Worm (Caenorhabditis elegans): ENCODE measurements around the gene ipla-1.

Gene ipla-1

DNA sequence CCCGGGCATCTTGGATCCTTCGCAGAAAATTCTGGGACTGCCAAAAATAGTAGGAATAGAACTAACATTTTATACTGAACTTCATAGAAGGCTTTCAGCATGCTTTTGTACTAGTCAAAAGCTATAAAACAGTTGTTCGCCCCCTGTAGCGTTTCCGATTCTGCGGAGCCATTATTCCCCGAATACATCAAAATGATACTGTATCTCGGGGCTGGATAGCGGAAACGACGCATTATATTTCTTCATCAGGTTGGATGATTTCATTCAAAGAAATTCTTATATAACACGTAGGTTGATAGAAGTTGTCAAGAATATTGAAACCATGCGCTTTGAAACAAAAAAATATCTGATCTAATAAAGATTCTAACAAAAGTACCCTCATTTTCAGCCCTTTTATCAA lies 16.8 kb upstream of the ipla-1 start, which contains the start of gene clec-137:
Gene clec-137 (minus strand): TSS at position 101 of the 400 bp plus-strand sequence.
- TF ChIP-seq bed-3 (GFP tag; optimal IDR thresholded peaks at IDR 0.05): no peak
- TF ChIP-seq mep-1 (tag; optimal IDR thresholded peaks at IDR 0.05): no peak
- no peak for TF ChIP-seq unc-62 (GFP tag; optimal IDR thresholded peaks at IDR 0.05)
- no peak for TF ChIP-seq lsy-2 (tag; optimal IDR thresholded peaks at IDR 0.05)
- no peak for TF ChIP-seq ceh-83 (GFP tag; optimal IDR thresholded peaks at IDR 0.05)
- TF ChIP-seq flh-1 (GFP tag; optimal IDR thresholded peaks at IDR 0.05): no peak
- no peak for TF ChIP-seq elt-1 (tag; optimal IDR thresholded peaks at IDR 0.05; ENCODE audit: borderline replicate concordance, insufficient read depth)
- TF ChIP-seq cnd-1 (tag; optimal IDR thresholded peaks at IDR 0.05): no peak
- TF ChIP-seq tbx-8 (GFP tag; optimal IDR thresholded peaks at IDR 0.05): no peak
- TF ChIP-seq unc-39 (tag; optimal IDR thresholded peaks at IDR 0.05): no peak

- TF ChIP-seq nhr-12 (tag; optimal IDR thresholded peaks at IDR 0.05) (no peak), ztf-11 (tag; optimal IDR thresholded peaks at IDR 0.05) (no peak)
These were observed 15.3 kb upstream of the ipla-1 start, which contains the start of gene clec-136 for ce11 chrII:4616443-4616842. Gene clec-136 (minus strand): TSS chrII:4616543.

ce11 chrII:4612694-4613093 lies 11.5 kb upstream of the ipla-1 start, which contains the start of gene pqn-35:
Gene pqn-35 (plus strand): TSS chrII:4612994.
- no peak for TF ChIP-seq elt-3 (tag; optimal IDR thresholded peaks at IDR 0.05)
- TF ChIP-seq lin-32 (GFP tag; optimal IDR thresholded peaks at IDR 0.05): no peak
- no peak for TF ChIP-seq ham-2 (GFP tag; optimal IDR thresholded peaks at IDR 0.05)
- no peak for TF ChIP-seq hlh-1 (tag; optimal IDR thresholded peaks at IDR 0.05)
- TF ChIP-seq sptf-1 (tag; optimal IDR thresholded peaks at IDR 0.05): no peak
- TF ChIP-seq lsy-2 (tag; optimal IDR thresholded peaks at IDR 0.05): no peak
- no peak for TF ChIP-seq cnd-1 (tag; optimal IDR thresholded peaks at IDR 0.05)
- TF ChIP-seq unc-39 (tag; optimal IDR thresholded peaks at IDR 0.05): no peak
- no peak for TF ChIP-seq blmp-1 (tag; optimal IDR thresholded peaks at IDR 0.05)
- TF ChIP-seq ceh-83 (GFP tag; optimal IDR thresholded peaks at IDR 0.05): no peak
- no peak for TF ChIP-seq mls-2 (tag; optimal IDR thresholded peaks at IDR 0.05)
- no peak for TF ChIP-seq nhr-76 (tag; optimal IDR thresholded peaks at IDR 0.05)
- TF ChIP-seq nhr-12 (tag; optimal IDR thresholded peaks at IDR 0.05): no peak
- no peak for TF ChIP-seq unc-62 (GFP tag; optimal IDR thresholded peaks at IDR 0.05)
- no peak for TF ChIP-seq ces-1 (GFP tag; optimal IDR thresholded peaks at IDR 0.05)
- no peak for TF ChIP-seq nhr-28 (tag; optimal IDR thresholded peaks at IDR 0.05)
- TF ChIP-seq pha-4 (tag; optimal IDR thresholded peaks at IDR 0.05): no peak
- TF ChIP-seq mep-1 (tag; optimal IDR thresholded peaks at IDR 0.05): no peak

ce11 chrII:4608073-4608472 lies 6.9 kb upstream of the ipla-1 start, which contains the start of gene F35D11.3:
Gene F35D11.3 (plus strand): TSS chrII:4608372.
- TF ChIP-seq ztf-11 (tag; optimal IDR thresholded peaks at IDR 0.05): no peak
- TF ChIP-seq sem-2 (GFP tag; optimal IDR thresholded peaks at IDR 0.05): no peak
- TF ChIP-seq snpc-4 (tag; optimal IDR thresholded peaks at IDR 0.05): no peak
- no peak for TF ChIP-seq drap-1 (GFP tag; optimal IDR thresholded peaks at IDR 0.05)
- TF ChIP-seq mls-2 (tag; optimal IDR thresholded peaks at IDR 0.05): no peak
- no peak for TF ChIP-seq flh-1 (GFP tag; optimal IDR thresholded peaks at IDR 0.05)
- TF ChIP-seq sptf-1 (tag; optimal IDR thresholded peaks at IDR 0.05): no peak
- no peak for TF ChIP-seq lin-32 (GFP tag; optimal IDR thresholded peaks at IDR 0.05)
- no peak for TF ChIP-seq unc-62 (GFP tag; optimal IDR thresholded peaks at IDR 0.05)
- no peak for TF ChIP-seq nhr-2 (tag; optimal IDR thresholded peaks at IDR 0.05)
- no peak for TF ChIP-seq pha-4 (tag; optimal IDR thresholded peaks at IDR 0.05)

DNA sequence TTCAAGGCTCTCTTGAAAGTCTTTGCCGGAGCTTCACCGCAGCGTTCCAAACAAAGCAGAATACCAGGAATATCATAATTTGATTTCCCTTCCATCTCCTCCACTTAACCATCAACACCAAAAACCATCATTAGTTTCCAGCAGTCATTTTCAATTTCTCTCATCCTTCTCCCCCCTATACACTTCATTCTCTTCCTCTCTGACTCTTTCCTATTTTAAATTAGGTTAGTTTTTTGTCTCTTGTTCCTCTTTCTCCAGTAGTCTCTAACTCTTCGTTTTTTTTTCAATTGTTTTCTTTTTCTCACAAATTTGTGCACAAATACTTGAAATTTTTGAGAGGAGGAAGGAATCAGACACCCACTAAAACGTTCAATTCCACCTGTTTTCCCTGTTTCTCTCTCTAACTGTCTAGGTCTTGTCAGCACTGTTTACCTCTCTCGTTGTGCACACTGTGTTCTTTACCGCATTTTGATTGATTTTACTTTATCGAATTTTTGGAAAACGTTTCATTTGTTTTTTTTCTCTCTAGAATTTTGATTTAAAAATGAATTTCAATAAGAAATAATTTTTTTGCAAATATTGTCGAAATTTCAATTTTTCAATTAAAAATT lies 5.6 kb upstream of the ipla-1 start:
- TF ChIP-seq lsy-2 (tag; optimal IDR thresholded peaks at IDR 0.05) (no peak), elt-3 (tag; optimal IDR thresholded peaks at IDR 0.05) (no peak), ces-1 (GFP tag; optimal IDR thresholded peaks at IDR 0.05) (peak; percentile 35)

- TF ChIP-seq cnd-1 (tag; optimal IDR thresholded peaks at IDR 0.05) (no peak), unc-39 (tag; optimal IDR thresholded peaks at IDR 0.05) (no peak), hlh-1 (tag; optimal IDR thresholded peaks at IDR 0.05) (no peak), sptf-1 (tag; optimal IDR thresholded peaks at IDR 0.05) (no peak), ham-2 (GFP tag; optimal IDR thresholded peaks at IDR 0.05) (no peak), tbx-8 (GFP tag; optimal IDR thresholded peaks at IDR 0.05) (no peak), mab-5 (tag; optimal IDR thresholded peaks at IDR 0.05) (no peak), drap-1 (GFP tag; optimal IDR thresholded peaks at IDR 0.05) (no peak), nhr-12 (tag; optimal IDR thresholded peaks at IDR 0.05) (no peak), ceh-39 (tag; optimal IDR thresholded peaks at IDR 0.05) (no peak), mep-1 (tag; optimal IDR thresholded peaks at IDR 0.05) (no peak), ztf-11 (tag; optimal IDR thresholded peaks at IDR 0.05) (no peak), elt-1 (tag; optimal IDR thresholded peaks at IDR 0.05; ENCODE audit: borderline replicate concordance, insufficient read depth) (no peak), flh-1 (GFP tag; optimal IDR thresholded peaks at IDR 0.05) (no peak), elt-3 (tag; optimal IDR thresholded peaks at IDR 0.05) (no peak), lin-32 (GFP tag; optimal IDR thresholded peaks at IDR 0.05) (no peak), snpc-4 (tag; optimal IDR thresholded peaks at IDR 0.05) (no peak), zip-8 (tag; optimal IDR thresholded peaks at IDR 0.05) (no peak), lsy-2 (tag; optimal IDR thresholded peaks at IDR 0.05) (no peak)
These were observed 3.5 kb upstream of the ipla-1 start for ce11 chrII:4604680-4605079.
